Fruit fly (Drosophila melanogaster): Measurements from ENCODE around the gene CG31115.

Gene CG31115

DNA sequence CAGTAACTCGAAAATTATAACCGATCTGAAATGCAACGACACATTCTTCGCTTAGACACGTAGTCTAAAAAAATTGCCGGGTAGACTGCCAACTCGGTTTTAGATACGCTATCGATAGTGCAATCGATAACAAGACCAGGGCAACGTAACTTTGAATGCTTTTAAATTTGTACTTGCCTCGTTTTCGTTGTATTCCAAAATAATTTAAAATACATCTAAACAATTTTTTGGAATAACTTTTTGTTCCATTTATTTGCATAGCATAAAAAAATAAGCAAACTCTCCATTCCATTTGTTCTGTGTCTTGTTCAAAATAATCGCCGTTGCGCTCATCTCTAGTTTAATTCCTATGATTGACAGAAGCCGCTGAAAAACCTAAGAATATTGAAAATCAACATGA, 32.8 kb downstream of the CG31115 start, which contains the start of the genes Stt3B and CG11839 (continued):
- no peak; the same call in none of the 2 replicates for TF ChIP-seq CG4404 (GFP tag; IDR thresholded peaks at IDR 0.05)
- no peak for TF ChIP-seq TFAM (GFP tag; optimal IDR thresholded peaks at IDR 0.05)
- TF ChIP-seq exex (tag; optimal IDR thresholded peaks at IDR 0.05), result no peak
- TF ChIP-seq CG11093 (GFP tag; IDR thresholded peaks at IDR 0.05), result no peak
- peak; percentile 71 for TF ChIP-seq CG9437 (GFP tag; optimal IDR thresholded peaks at IDR 0.05)
- TF ChIP-seq CG3065 (GFP tag; optimal IDR thresholded peaks at IDR 0.05), result no peak
- peak; percentile 89 for TF ChIP-seq HmgZ (tag; optimal IDR thresholded peaks at IDR 0.05)
- TF ChIP-seq chinmo (GFP tag; IDR thresholded peaks at IDR 0.05; ENCODE audit: partially characterized antibody), result peak; percentile 64; the same call in 2 of the 4 replicates
- no peak for TF ChIP-seq caup (GFP tag; optimal IDR thresholded peaks at IDR 0.05; ENCODE audit: severe bottlenecking)
- TF ChIP-seq org-1 (GFP tag; optimal IDR thresholded peaks at IDR 0.05), result no peak
- no peak for TF ChIP-seq cg (GFP tag; optimal IDR thresholded peaks at IDR 0.05)
- TF ChIP-seq CG9727 (GFP tag; optimal IDR thresholded peaks at IDR 0.05), result peak; percentile 74
- TF ChIP-seq B-H1 (GFP tag; IDR thresholded peaks at IDR 0.05), result peak; percentile 24; the same call in 1 of the 3 replicates
- TF ChIP-seq dimm (GFP tag; IDR thresholded peaks at IDR 0.05), result no peak
- no peak for TF ChIP-seq Drgx (GFP tag; IDR thresholded peaks at IDR 0.05)
- TF ChIP-seq CG5245 (GFP tag; optimal IDR thresholded peaks at IDR 0.05), result peak; percentile 42
- TF ChIP-seq CG8944 (GFP tag; optimal IDR thresholded peaks at IDR 0.05), result peak; percentile 71
- TF ChIP-seq toy (GFP tag; IDR thresholded peaks at IDR 0.05), result no peak
- no peak for TF ChIP-seq abd-A (tag; optimal IDR thresholded peaks at IDR 0.05)
- TF ChIP-seq CG3163 (GFP tag; optimal IDR thresholded peaks at IDR 0.05), result peak; percentile 68
- TF ChIP-seq cato (GFP tag; optimal IDR thresholded peaks at IDR 0.05; ENCODE audit: borderline replicate concordance), result no peak
- TF ChIP-seq CG32767 (GFP tag; IDR thresholded peaks at IDR 0.05), result no peak
- TF ChIP-seq zfh1 (GFP tag; IDR thresholded peaks at IDR 0.05), result peak; percentile 70
- no peak for TF ChIP-seq CG6272 (GFP tag; IDR thresholded peaks at IDR 0.05)
- no peak for TF ChIP-seq CG6254 (GFP tag; optimal IDR thresholded peaks at IDR 0.05)
- TF ChIP-seq en (GFP tag; optimal IDR thresholded peaks at IDR 0.05), result peak; percentile 25
- TF ChIP-seq Rx (GFP tag; IDR thresholded peaks at IDR 0.05), result no peak
- TF ChIP-seq Med (GFP tag), result peak; percentile 96
- peak; percentile 72 for TF ChIP-seq Side (GFP tag; optimal IDR thresholded peaks at IDR 0.05)
- TF ChIP-seq ATbp (GFP tag; optimal IDR thresholded peaks at IDR 0.05), result no peak
- TF ChIP-seq hth (optimal IDR thresholded peaks at IDR 0.05), result no peak
- peak; percentile 25 for TF ChIP-seq luna (GFP tag; optimal IDR thresholded peaks at IDR 0.05)
- no peak for TF ChIP-seq CG16815 (GFP tag; optimal IDR thresholded peaks at IDR 0.05)
- no peak for TF ChIP-seq wek (GFP tag; optimal IDR thresholded peaks at IDR 0.05)
- no peak for TF ChIP-seq NC2α (GFP tag; optimal IDR thresholded peaks at IDR 0.05)
- no peak for TF ChIP-seq jigr1 (GFP tag; IDR thresholded peaks at IDR 0.05)
- TF ChIP-seq dan (GFP tag; IDR thresholded peaks at IDR 0.05), result no peak
- TF ChIP-seq CG4360 (GFP tag; IDR thresholded peaks at IDR 0.05), result no peak
- peak; percentile 29 for TF ChIP-seq CG34376 (GFP tag; optimal IDR thresholded peaks at IDR 0.05)
- TF ChIP-seq D19A (tag; optimal IDR thresholded peaks at IDR 0.05), result no peak
- peak; percentile 48 for TF ChIP-seq zen (tag; optimal IDR thresholded peaks at IDR 0.05)
- TF ChIP-seq CG32772 (GFP tag; IDR thresholded peaks at IDR 0.05), result no peak
- TF ChIP-seq Optix (GFP tag; IDR thresholded peaks at IDR 0.05), result peak; percentile 40; the same call in 1 of the 3 replicates
- peak; percentile 89 for TF ChIP-seq inv (GFP tag; IDR thresholded peaks at IDR 0.05; ENCODE audit: partially characterized antibody)
- no peak for TF ChIP-seq Hr78 (GFP tag; optimal IDR thresholded peaks at IDR 0.05)
- TF ChIP-seq D19B (GFP tag; optimal IDR thresholded peaks at IDR 0.05), result peak; percentile 32
- peak; percentile 86 for TF ChIP-seq CHES-1-like (GFP tag; optimal IDR thresholded peaks at IDR 0.05)
- peak; percentile 54 for TF ChIP-seq CG33557 (GFP tag; optimal IDR thresholded peaks at IDR 0.05)
- TF ChIP-seq CG11504 (tag; optimal IDR thresholded peaks at IDR 0.05), result no peak
- TF ChIP-seq NK7.1 (GFP tag; optimal IDR thresholded peaks at IDR 0.05), result no peak
- peak; percentile 49 for TF ChIP-seq repo (GFP tag; optimal IDR thresholded peaks at IDR 0.05)
- TF ChIP-seq Neu2 (GFP tag; optimal IDR thresholded peaks at IDR 0.05; ENCODE audit: borderline replicate concordance), result peak; percentile 10
